Worm (Caenorhabditis elegans) whole organism, late embryonic: ENCODE data around the gene ufd-2.

Source experiments
- ceh-9 ChIP-seq: sonication (generic microtip); optimal IDR thresholded peaks from 2 replicates; lab custom pipeline; 2016; ENCODE audit warnings: mild to moderate bottlenecking, missing genetic modification characterization, inconsistent platforms, missing compliant biosample characterization
- dmd-4 ChIP-seq: sonication (generic microtip); optimal IDR thresholded peaks from 2 replicates; lab custom pipeline; 2016; ENCODE audit warnings: borderline replicate concordance, missing genetic modification characterization, missing compliant biosample characterization
- fax-1 ChIP-seq: sonication (generic microtip); optimal IDR thresholded peaks from 2 replicates; lab custom pipeline; 2016; ENCODE audit warnings: missing genotype, missing genetic modification characterization, missing compliant biosample characterization
- odd-2 ChIP-seq: sonication (generic microtip); optimal IDR thresholded peaks from 2 replicates; lab custom pipeline; 2017; ENCODE audit warnings: antibody characterized with exemption, mild to moderate bottlenecking, missing genetic modification characterization, missing compliant biosample characterization
- rnt-1 ChIP-seq: sonication (generic microtip); optimal IDR thresholded peaks from 2 replicates; lab custom pipeline; 2016; ENCODE audit warnings: missing genetic modification characterization, missing compliant biosample characterization
- unc-42 ChIP-seq: sonication (generic microtip); optimal IDR thresholded peaks from 2 replicates; lab custom pipeline; 2016; ENCODE audit warnings: missing genotype, missing genetic modification characterization, missing compliant biosample characterization

ce11 chrII:8102041-8102440 lies 39.5 kb downstream of the ufd-2 start, which contains the start of gene sre-2:
- no peak for TF ChIP-seq dmd-4
- no peak for TF ChIP-seq ceh-9 (tag; lab: Kevin White, UChicago)
- no peak for TF ChIP-seq odd-2 (tag; lab: Kevin White, UChicago)
- no peak for TF ChIP-seq rnt-1 (tag; lab: Kevin White, UChicago)
- TF ChIP-seq unc-42 (tag; lab: Kevin White, UChicago) = no peak
- no peak for TF ChIP-seq fax-1 (tag; lab: Kevin White, UChicago)
